Fruit fly (Drosophila melanogaster) whole organism, embryonic: ENCODE data around the gene CG9338.

Experiments
- Awh ChIP-seq: fragments of 200-800 bp; sonication (Bioruptor generic); IDR thresholded peaks from 2 replicates; pipeline ENCODE4, ENCODE4 v1.3.6; 2022; ENCODE audit warnings: missing biosample characterization, missing genetic modification characterization
- CG10462 ChIP-seq: fragments of 200-800 bp; sonication (Bioruptor generic); optimal IDR thresholded peaks from 2 replicates; lab custom pipeline; 2016; ENCODE audit warnings: missing biosample characterization, missing genetic modification characterization
- CG13424 ChIP-seq: fragments of 200-800 bp; sonication (Bioruptor generic); optimal IDR thresholded peaks from 2 replicates; lab custom pipeline; 2019; ENCODE audit warnings: missing biosample characterization, mild to moderate bottlenecking, missing genetic modification characterization, moderate library complexity
- CG13894 ChIP-seq: fragments of 200-800 bp; sonication (Bioruptor generic); optimal IDR thresholded peaks from 3 replicates; lab custom pipeline; 2018; ENCODE audit warnings: missing biosample characterization, mild to moderate bottlenecking, missing genetic modification characterization, moderate library complexity
- CG15011 ChIP-seq: fragments of 200-800 bp; sonication (Bioruptor generic); optimal IDR thresholded peaks from 3 replicates; lab custom pipeline; 2018; ENCODE audit warnings: missing biosample characterization, mild to moderate bottlenecking, missing genetic modification characterization
- CG17568 ChIP-seq: fragments of 200-800 bp; sonication (Bioruptor generic); optimal IDR thresholded peaks from 2 replicates; lab custom pipeline; 2018; ENCODE audit warnings: missing biosample characterization, mild to moderate bottlenecking, missing genetic modification characterization, moderate library complexity
- CG18599 ChIP-seq: fragments of 200-800 bp; sonication (Bioruptor generic); optimal IDR thresholded peaks from 3 replicates; lab custom pipeline; 2017; ENCODE audit warnings: missing biosample characterization, missing genetic modification characterization, mild to moderate bottlenecking, moderate library complexity, missing genetic modification reagents
- CG18619 ChIP-seq: fragments of 200-800 bp; sonication (Bioruptor generic); optimal IDR thresholded peaks from 3 replicates; lab custom pipeline; 2017; ENCODE audit warnings: missing biosample characterization, mild to moderate bottlenecking, missing genetic modification characterization
- CG31388 ChIP-seq: fragments of 200-800 bp; sonication (Bioruptor generic); optimal IDR thresholded peaks from 2 replicates; lab custom pipeline; 2016; ENCODE audit warnings: missing biosample characterization, missing genetic modification characterization
- CG3163 ChIP-seq: fragments of 200-800 bp; sonication (Bioruptor generic); optimal IDR thresholded peaks from 3 replicates; lab custom pipeline; 2016; ENCODE audit warnings: missing biosample characterization, missing genetic modification characterization
- CG32767 ChIP-seq: fragments of 200-800 bp; sonication (Bioruptor generic); IDR thresholded peaks from 2 replicates; pipeline ENCODE4 v1.3.6; 2022; ENCODE audit warnings: missing biosample characterization, missing genetic modification characterization
- CG3281 ChIP-seq: fragments of 200-800 bp; sonication (Bioruptor generic); optimal IDR thresholded peaks from 3 replicates; lab custom pipeline; 2017; ENCODE audit warnings: missing biosample characterization, mild to moderate bottlenecking, missing genetic modification characterization
- CG3407 ChIP-seq: fragments of 200-800 bp; sonication (Bioruptor generic); optimal IDR thresholded peaks from 2 replicates; lab custom pipeline; 2018; ENCODE audit warnings: missing biosample characterization, mild to moderate bottlenecking, missing genetic modification characterization
- CG6765 ChIP-seq: fragments of 200-800 bp; sonication (Bioruptor generic); optimal IDR thresholded peaks from 3 replicates; lab custom pipeline; 2017; ENCODE audit warnings: missing biosample characterization, mild to moderate bottlenecking, missing genetic modification characterization
- CG8290 ChIP-seq, 3 experiments: fragments of 200-800 bp; sonication (Bioruptor generic); optimal IDR thresholded peaks; 2 replicates each; lab custom pipeline; 2016 to 2019; ENCODE audit warnings: missing biosample characterization in 3 of 3, missing genetic modification characterization in 3 of 3, mild to moderate bottlenecking in 2 of 3, moderate library complexity in 1 of 3
- CG8765 ChIP-seq: fragments of 200-800 bp; sonication (Bioruptor generic); IDR thresholded peaks from 2 replicates; pipeline ENCODE4 v1.3.6; 2022; ENCODE audit warnings: missing biosample characterization, missing genetic modification characterization
- CG9876 ChIP-seq: fragments of 200-800 bp; sonication (Bioruptor generic); optimal IDR thresholded peaks from 2 replicates; lab custom pipeline; 2016; ENCODE audit warnings: missing biosample characterization, missing genetic modification characterization
- Doc3 ChIP-seq: fragments of 200-800 bp; sonication (Bioruptor generic); IDR thresholded peaks from 3 replicates; pipeline ENCODE4 v1.3.6; 2022; ENCODE audit warnings: missing biosample characterization, missing genetic modification characterization; ENCODE audit not compliant: partially characterized antibody
- Ets97D ChIP-seq: fragments of 200-800 bp; sonication (Bioruptor generic); optimal IDR thresholded peaks from 3 replicates; lab custom pipeline; 2016; ENCODE audit warnings: missing biosample characterization, missing genetic modification characterization
- Gsc ChIP-seq: fragments of 200-800 bp; sonication (Bioruptor generic); IDR thresholded peaks from 2 replicates; pipeline ENCODE4 v1.3.6; 2022; ENCODE audit warnings: missing biosample characterization, missing genetic modification characterization
- HLH54F ChIP-seq: fragments of 200-800 bp; sonication (Bioruptor generic); optimal IDR thresholded peaks from 3 replicates; lab custom pipeline; 2016; ENCODE audit warnings: missing biosample characterization, missing genetic modification characterization
- Med ChIP-seq: fragments of 200-800 bp; sonication (Bioruptor generic); peaks from one replicate; lab custom pipeline; 2016; ENCODE audit warnings: missing biosample characterization, missing genetic modification characterization, mild to moderate bottlenecking, inconsistent platforms, moderate library complexity
- Side ChIP-seq: fragments of 200-800 bp; sonication (Bioruptor generic); optimal IDR thresholded peaks from 2 replicates; lab custom pipeline; 2016; ENCODE audit warnings: missing biosample characterization, missing genetic modification characterization
- Trl ChIP-seq, 3 experiments: fragments of >200 bp in 2 of 3; fragments of 200-800 bp in 1 of 3; sonication (Bioruptor generic) in 1 of 3; optimal IDR thresholded peaks; 2 replicates in 1 of 3; 3 replicates in 2 of 3; lab custom pipeline; 2016 to 2017; ENCODE audit warnings: missing biosample characterization in 1 of 3, missing genetic modification characterization in 1 of 3
- ac ChIP-seq: fragments of 200-800 bp; sonication (Bioruptor generic); optimal IDR thresholded peaks from 3 replicates; lab custom pipeline; 2017; ENCODE audit warnings: missing biosample characterization, mild to moderate bottlenecking, missing genetic modification characterization
- chinmo ChIP-seq: fragments of 200-800 bp; sonication (Bioruptor generic); IDR thresholded peaks from 4 replicates; pipeline ENCODE4 v1.3.6; 2022; ENCODE audit warnings: missing biosample characterization, missing genetic modification characterization; ENCODE audit not compliant: partially characterized antibody
- crol ChIP-seq: fragments of 200-800 bp; sonication (Bioruptor generic); IDR thresholded peaks from 2 replicates; pipeline ENCODE4 v1.3.6; 2022; ENCODE audit warnings: missing biosample characterization, missing genetic modification characterization
- disco-r ChIP-seq: fragments of 200-800 bp; sonication (Bioruptor generic); optimal IDR thresholded peaks from 2 replicates; lab custom pipeline; 2016; ENCODE audit warnings: missing biosample characterization, missing genetic modification characterization
- eve ChIP-seq, 2 experiments: fragments of >200 bp; optimal IDR thresholded peaks; 2 replicates each; lab custom pipeline; 2017; ENCODE audit warnings: missing biosample characterization in 2 of 2, missing genetic modification characterization in 2 of 2
- exex ChIP-seq: fragments of 200-800 bp; sonication (Bioruptor generic); optimal IDR thresholded peaks from 4 replicates; lab custom pipeline; 2018; ENCODE audit warnings: missing biosample characterization, mild to moderate bottlenecking, missing genetic modification characterization, moderate library complexity
- gem ChIP-seq: fragments of 200-800 bp; sonication (Bioruptor generic); optimal IDR thresholded peaks from 2 replicates; lab custom pipeline; 2019; ENCODE audit warnings: missing biosample characterization, mild to moderate bottlenecking, missing genetic modification characterization, moderate library complexity
- grau ChIP-seq: fragments of 200-800 bp; optimal IDR thresholded peaks from 3 replicates; lab custom pipeline; 2019; ENCODE audit warnings: missing biosample characterization, mild to moderate bottlenecking, missing genetic modification characterization, moderate library complexity
- hb ChIP-seq: fragments of 200-800 bp; sonication (Bioruptor generic); IDR thresholded peaks from 3 replicates; pipeline ENCODE4 v1.3.6; 2022; ENCODE audit warnings: missing biosample characterization, missing genetic modification characterization; ENCODE audit not compliant: partially characterized antibody
- jumu ChIP-seq: fragments of 200-800 bp; sonication (Bioruptor generic); optimal IDR thresholded peaks from 3 replicates; lab custom pipeline; 2016; ENCODE audit warnings: missing biosample characterization, missing genetic modification characterization
- knrl ChIP-seq: fragments of 200-800 bp; sonication (Bioruptor generic); IDR thresholded peaks from 3 replicates; pipeline ENCODE4 v1.3.6; 2022; ENCODE audit warnings: missing biosample characterization, missing genetic modification characterization; ENCODE audit not compliant: partially characterized antibody
- rib ChIP-seq: fragments of 200-800 bp; sonication (Bioruptor generic); IDR thresholded peaks from 2 replicates; pipeline ENCODE4 v1.3.6; 2022; ENCODE audit warnings: missing biosample characterization, missing genetic modification characterization
- sd ChIP-seq: fragments of 200-800 bp; sonication (Bioruptor generic); optimal IDR thresholded peaks from 3 replicates; lab custom pipeline; 2018; ENCODE audit warnings: missing biosample characterization, mild to moderate bottlenecking, missing genetic modification characterization, moderate library complexity
- sim ChIP-seq: fragments of 200-800 bp; sonication (Bioruptor generic); IDR thresholded peaks from 2 replicates; pipeline ENCODE4 v1.3.6; 2022; ENCODE audit warnings: missing biosample characterization, missing genetic modification characterization
- sug ChIP-seq: fragments of 200-800 bp; optimal IDR thresholded peaks from 2 replicates; lab custom pipeline; 2019; ENCODE audit warnings: missing biosample characterization, mild to moderate bottlenecking, missing genetic modification characterization, moderate library complexity
- tll ChIP-seq, 2 experiments: fragments of 200-800 bp in 1 of 2; fragments of >200 bp in 1 of 2; sonication (Bioruptor generic) in 1 of 2; optimal IDR thresholded peaks; 2 replicates each; lab custom pipeline; 2017 to 2019; ENCODE audit warnings: missing biosample characterization in 2 of 2, missing genetic modification characterization in 2 of 2, mild to moderate bottlenecking in 1 of 2, moderate library complexity in 1 of 2

Gene CG9338

DNA sequence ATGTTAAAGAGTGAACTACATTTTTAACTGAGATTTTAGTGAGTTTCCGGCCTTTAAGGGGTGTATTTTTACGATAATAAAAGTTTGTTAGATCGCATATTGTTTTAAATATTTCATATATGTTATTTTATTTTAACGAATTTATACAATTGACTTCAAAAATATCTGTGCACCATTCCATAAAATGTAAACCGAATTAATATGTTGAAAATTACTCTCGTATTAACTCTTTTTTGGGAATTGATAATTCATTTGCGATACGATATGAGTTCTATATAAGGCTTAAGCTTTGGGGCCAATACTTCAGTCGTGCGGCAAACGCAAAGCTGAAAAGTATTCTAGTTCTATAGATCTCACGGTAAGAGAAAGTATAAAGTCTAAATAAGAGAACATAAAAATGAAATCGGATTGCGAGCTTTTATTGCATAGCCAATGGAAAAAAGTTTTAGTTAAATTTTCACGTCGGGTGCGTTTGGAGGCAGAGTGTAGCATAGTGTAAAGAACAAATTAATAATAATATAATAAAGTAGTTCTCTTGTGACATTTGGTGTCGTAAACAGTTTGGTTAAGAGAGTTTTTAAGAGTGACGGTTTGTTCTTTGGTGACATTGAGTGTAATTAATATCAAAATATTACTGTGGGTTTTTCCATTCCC, 40.8 kb upstream of the CG9338 start:
- TF ChIP-seq Trl (optimal IDR thresholded peaks at IDR 0.05; lab: Kevin White, UChicago) (peak; percentile 23 to 61), Trl (GFP tag; optimal IDR thresholded peaks at IDR 0.05; lab: Kevin White, UChicago) (no peak), knrl (no peak), rib (GFP tag; lab: Robert Waterston, UW) (0 out of 2 replicates have a peak, but pooled peaks have one; percentile 24), Med (peak; percentile 60), eve (GFP tag; optimal IDR thresholded peaks at IDR 0.05; lab: Kevin White, UChicago) (peak in 1 of 2 experiments; percentile 53), CG13894 (tag; lab: Kevin White, UChicago) (peak; percentile 23), sim (GFP tag; lab: Robert Waterston, UW) (no peak), chinmo (GFP tag; lab: Robert Waterston, UW) (0 out of 4 replicates have a peak, but pooled peaks have one; percentile 6), CG13424 (tag; lab: Kevin White, UChicago) (no peak), Ets97D (GFP tag; lab: Kevin White, UChicago) (no peak), sug (tag; lab: Kevin White, UChicago) (peak; percentile 7), CG9876 (no peak), HLH54F (no peak), CG3407 (no peak), crol (no peak), sd (tag; lab: Kevin White, UChicago) (peak; percentile 44), CG8765 (GFP tag; lab: Robert Waterston, UW) (no peak), CG15011 (GFP tag; lab: Kevin White, UChicago) (no peak), hb (GFP tag; lab: Robert Waterston, UW) (no peak), Gsc (GFP tag; lab: Robert Waterston, UW) (no peak), disco-r (no peak), CG3281 (no peak), Doc3 (no peak), tll (GFP tag; optimal IDR thresholded peaks at IDR 0.05; lab: Kevin White, UChicago) (no peak), CG32767 (GFP tag; lab: Robert Waterston, UW) (no peak), CG31388 (GFP tag; lab: Kevin White, UChicago) (no peak), exex (tag; lab: Kevin White, UChicago) (peak; percentile 23), CG18619 (GFP tag; lab: Kevin White, UChicago) (no peak), gem (peak; percentile 4), Side (GFP tag; lab: Kevin White, UChicago) (no peak), CG17568 (peak; percentile 7), jumu (no peak), CG8290 (GFP tag; optimal IDR thresholded peaks at IDR 0.05; lab: Kevin White, UChicago) (no peak), CG8290 (tag; optimal IDR thresholded peaks at IDR 0.05; lab: Kevin White, UChicago) (peak in 1 of 2 experiments; percentile 15), grau (tag; lab: Kevin White, UChicago) (peak; percentile 7), ac (no peak), CG6765 (GFP tag; lab: Kevin White, UChicago) (peak; percentile 28), CG10462 (GFP tag; lab: Kevin White, UChicago) (no peak), CG3163 (GFP tag; lab: Kevin White, UChicago) (peak; percentile 78), Awh (no peak), CG18599 (GFP tag; lab: Kevin White, UChicago) (no peak)
